Worm (Caenorhabditis elegans): ENCODE measurements around the gene sra-9.
A peak's percentile ranks its signal among the peaks of the same experiment; 100 is the strongest.

sra-9 gene

DNA sequence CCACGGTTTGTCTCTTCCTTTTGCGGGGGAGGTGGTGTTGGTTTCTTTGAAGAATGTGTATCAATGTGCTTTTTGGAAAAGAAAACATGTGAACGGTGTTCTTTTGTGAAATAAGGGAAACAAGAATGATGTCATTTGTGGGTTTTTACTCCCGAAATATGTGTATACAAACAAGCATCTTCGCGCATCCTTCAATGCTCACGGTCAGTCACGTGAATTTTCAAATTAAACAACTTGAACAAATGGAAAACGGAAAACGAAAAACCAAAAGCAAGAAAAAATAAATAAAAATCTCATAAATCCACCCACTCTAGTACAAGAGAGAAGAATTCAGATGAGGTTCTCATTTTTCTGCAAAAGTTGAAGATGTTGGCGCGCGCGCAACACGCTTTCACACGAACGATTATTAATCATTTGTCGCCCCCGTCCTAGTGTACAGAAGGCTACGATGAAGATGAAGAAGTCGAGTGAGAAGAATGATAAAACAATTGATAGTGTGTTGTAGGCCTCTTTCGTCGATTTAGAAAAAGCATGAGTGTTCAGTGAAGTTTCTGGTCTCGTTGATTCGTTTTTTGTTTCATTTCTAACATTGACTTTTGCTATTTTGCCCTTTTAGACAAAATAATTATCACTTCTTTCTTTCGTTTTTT, 46.9 kb upstream of the sra-9 start:
- no peak for TF ChIP-seq jun-1 (tag; optimal IDR thresholded peaks at IDR 0.05)
- TF ChIP-seq lin-14 (GFP tag; optimal IDR thresholded peaks at IDR 0.05) = peak; percentile 59
- TF ChIP-seq nhr-71 (tag; optimal IDR thresholded peaks at IDR 0.05) = peak; percentile 12
- TF ChIP-seq vab-15 (tag; optimal IDR thresholded peaks at IDR 0.05) = no peak
- TF ChIP-seq ceh-8 (GFP tag; optimal IDR thresholded peaks at IDR 0.05) = no peak
- TF ChIP-seq egl-13 (tag; optimal IDR thresholded peaks at IDR 0.05) = no peak
- peak; percentile 45 for TF ChIP-seq blmp-1 (tag; optimal IDR thresholded peaks at IDR 0.05)
- peak; percentile 22 for TF ChIP-seq tbx-2 (tag; optimal IDR thresholded peaks at IDR 0.05)
- TF ChIP-seq nhr-76 (tag; optimal IDR thresholded peaks at IDR 0.05) = no peak

DNA sequence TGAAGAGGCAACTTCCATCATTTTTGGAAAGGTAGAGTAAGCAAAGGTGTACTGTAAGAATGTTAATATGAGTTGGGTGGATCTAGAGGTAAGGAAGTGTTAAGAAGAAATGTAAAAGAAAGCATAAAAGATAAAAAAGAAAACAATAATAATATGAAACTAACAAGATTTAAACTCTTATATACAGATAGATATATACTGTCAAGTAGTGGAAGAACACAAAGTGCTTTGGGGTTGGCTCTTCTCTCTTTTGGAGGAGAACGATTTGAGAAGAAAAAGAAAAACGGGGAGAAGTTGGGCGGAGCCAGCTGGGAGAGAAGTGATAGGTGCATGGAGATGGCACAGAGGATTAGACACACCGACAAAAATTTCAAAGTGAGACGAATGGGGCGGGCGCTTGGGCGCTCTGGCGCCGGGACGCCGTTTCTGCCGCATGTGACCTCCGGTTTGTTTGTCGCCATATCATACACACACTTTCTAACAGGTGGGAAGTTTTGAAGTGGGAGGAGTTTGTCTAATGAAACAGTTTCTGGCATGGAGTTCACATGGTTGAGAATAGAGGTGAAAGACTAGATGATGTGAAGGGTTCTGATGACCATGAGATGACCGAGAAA, 44.7 kb upstream of the sra-9 start, which contains the start of gene T19H5.4:
T19H5.4 (minus strand) TSS at position 51 of the 614 bp plus-strand sequence.
- TF ChIP-seq ama-1 (optimal IDR thresholded peaks at IDR 0.05) = no peak
- TF ChIP-seq fkh-8 (tag; optimal IDR thresholded peaks at IDR 0.05) = no peak
- no peak for TF ChIP-seq fkh-10 (GFP tag; optimal IDR thresholded peaks at IDR 0.05)
- no peak for TF ChIP-seq ceh-90 (tag; optimal IDR thresholded peaks at IDR 0.05)
- no peak for TF ChIP-seq F16B12.6 (tag; optimal IDR thresholded peaks at IDR 0.05)
- TF ChIP-seq ets-5 (GFP tag; IDR thresholded peaks at IDR 0.05) = no peak
- TF ChIP-seq C16A3.4 (tag; optimal IDR thresholded peaks at IDR 0.05) = peak; percentile 37
- no peak for TF ChIP-seq sox-4 (tag; optimal IDR thresholded peaks at IDR 0.05)
- no peak for TF ChIP-seq sptf-1 (tag; optimal IDR thresholded peaks at IDR 0.05)
- TF ChIP-seq pqm-1 (tag; optimal IDR thresholded peaks at IDR 0.05) = no peak
- peak; percentile 64 for TF ChIP-seq blmp-1 (tag; optimal IDR thresholded peaks at IDR 0.05)
- no peak for TF ChIP-seq ceh-88 (GFP tag; IDR thresholded peaks at IDR 0.05)
- TF ChIP-seq egl-13 (tag; optimal IDR thresholded peaks at IDR 0.05) = no peak
- no peak for TF ChIP-seq unc-130 (tag; optimal IDR thresholded peaks at IDR 0.05)
- peak; percentile 76 for TF ChIP-seq tbx-2 (tag; optimal IDR thresholded peaks at IDR 0.05)
- no peak for TF ChIP-seq ztf-4 (tag; optimal IDR thresholded peaks at IDR 0.05)
- peak; percentile 81 for TF ChIP-seq nhr-71 (tag; optimal IDR thresholded peaks at IDR 0.05)
- TF ChIP-seq nhr-84 (tag; optimal IDR thresholded peaks at IDR 0.05) = no peak
- no peak for TF ChIP-seq C34B4.2 (tag; optimal IDR thresholded peaks at IDR 0.05)
- TF ChIP-seq isw-1 (GFP tag; IDR thresholded peaks at IDR 0.05) = no peak
- no peak for TF ChIP-seq unc-98 (GFP tag; IDR thresholded peaks at IDR 0.05)
- peak; percentile 85 for TF ChIP-seq nhr-20 (tag; optimal IDR thresholded peaks at IDR 0.05)
- no peak for TF ChIP-seq unc-62 (GFP tag; optimal IDR thresholded peaks at IDR 0.05)
- no peak for TF ChIP-seq sup-37 (GFP tag; optimal IDR thresholded peaks at IDR 0.05)
- TF ChIP-seq mab-9 (GFP tag; IDR thresholded peaks at IDR 0.05) = no peak
- TF ChIP-seq nhr-12 (tag; optimal IDR thresholded peaks at IDR 0.05) = no peak
- TF ChIP-seq zip-4 (GFP tag; optimal IDR thresholded peaks at IDR 0.05) = no peak
- TF ChIP-seq ceh-8 (GFP tag; optimal IDR thresholded peaks at IDR 0.05) = no peak
- peak in 1 of 2 experiments; percentile 20 for TF ChIP-seq egl-27 (tag; optimal IDR thresholded peaks at IDR 0.05)
- peak; percentile 12 for TF ChIP-seq lir-3 (tag; optimal IDR thresholded peaks at IDR 0.05; ENCODE audit: poor library complexity)
- peak; percentile 34 for TF ChIP-seq jun-1 (tag; optimal IDR thresholded peaks at IDR 0.05)
- no peak for TF ChIP-seq aha-1 (tag; optimal IDR thresholded peaks at IDR 0.05)
- TF ChIP-seq lin-13 (GFP tag; optimal IDR thresholded peaks at IDR 0.05) = peak; percentile 44
- TF ChIP-seq nhr-28 (tag; optimal IDR thresholded peaks at IDR 0.05) = no peak
- TF ChIP-seq aly-2 (tag; optimal IDR thresholded peaks at IDR 0.05) = no peak
- TF ChIP-seq irx-1 (tag; optimal IDR thresholded peaks at IDR 0.05) = no peak
- no peak for TF ChIP-seq ztf-11 (tag; optimal IDR thresholded peaks at IDR 0.05)
- TF ChIP-seq vab-15 (tag; optimal IDR thresholded peaks at IDR 0.05) = no peak
- TF ChIP-seq mep-1 (tag; optimal IDR thresholded peaks at IDR 0.05) = no peak
- no peak for TF ChIP-seq efl-3 (GFP tag; optimal IDR thresholded peaks at IDR 0.05)
- no peak for TF ChIP-seq unc-86 (tag; optimal IDR thresholded peaks at IDR 0.05)
- TF ChIP-seq lin-14 (GFP tag; optimal IDR thresholded peaks at IDR 0.05) = peak; percentile 90
- TF ChIP-seq pag-3 (tag; optimal IDR thresholded peaks at IDR 0.05; ENCODE audit: borderline replicate concordance, insufficient read depth) = no peak
- no peak for TF ChIP-seq lin-39 (tag; optimal IDR thresholded peaks at IDR 0.05)
- peak; percentile 26 for TF ChIP-seq swsn-7 (tag; optimal IDR thresholded peaks at IDR 0.05)
- no peak for TF ChIP-seq lin-15B (tag; optimal IDR thresholded peaks at IDR 0.05)
- peak; percentile 11 to 32 for TF ChIP-seq lsy-2 (tag; optimal IDR thresholded peaks at IDR 0.05)
- no peak for TF ChIP-seq alr-1 (tag; optimal IDR thresholded peaks at IDR 0.05; ENCODE audit: borderline replicate concordance)

All from whole organism, L1 larva.